Fruit fly (Drosophila melanogaster) whole organism, wandering third instar larva: ENCODE results near the gene PolG1.
A peak's percentile ranks its signal among the peaks of the same experiment; 100 is the strongest.

Experiments used
- Abd-B ChIP-seq: fragments of >200 bp; optimal IDR thresholded peaks from 2 replicates; lab custom pipeline; 2017; ENCODE audit warnings: missing biosample characterization, missing genetic modification characterization
- Dfd ChIP-seq: fragments of >200 bp; optimal IDR thresholded peaks from 2 replicates; lab custom pipeline; 2017; ENCODE audit warnings: missing biosample characterization, missing genetic modification characterization
- Hr78 ChIP-seq: fragments of >200 bp; optimal IDR thresholded peaks from 2 replicates; lab custom pipeline; 2017; ENCODE audit warnings: missing biosample characterization, missing genetic modification characterization
- Myc ChIP-seq: fragments of >200 bp; optimal IDR thresholded peaks from 2 replicates; lab custom pipeline; 2017
- N ChIP-seq: fragments of >200 bp; optimal IDR thresholded peaks from 2 replicates; lab custom pipeline; 2018; ENCODE audit warnings: missing biosample characterization, missing external identifiers, missing genetic modification characterization
- OdsH ChIP-seq: fragments of 200-800 bp; sonication (Bioruptor generic); optimal IDR thresholded peaks from 2 replicates; lab custom pipeline; 2016; ENCODE audit warnings: missing biosample characterization, mild to moderate bottlenecking, missing genetic modification characterization
- Sp1 ChIP-seq: fragments of 200-800 bp; sonication (Bioruptor generic); optimal IDR thresholded peaks from 3 replicates; lab custom pipeline; 2019; ENCODE audit warnings: missing biosample characterization, mild to moderate bottlenecking, missing genetic modification characterization, moderate library complexity
- ey ChIP-seq: fragments of 200-800 bp; sonication (Bioruptor generic); optimal IDR thresholded peaks from 2 replicates; lab custom pipeline; 2016; ENCODE audit warnings: missing biosample characterization, missing genetic modification characterization
- fru ChIP-seq: fragments of 200-800 bp; sonication (Bioruptor generic); optimal IDR thresholded peaks from 3 replicates; lab custom pipeline; 2016; ENCODE audit warnings: missing biosample characterization, mild to moderate bottlenecking, missing genetic modification characterization
- pan ChIP-seq: fragments of >200 bp; optimal IDR thresholded peaks from 2 replicates; lab custom pipeline; 2017
- psq ChIP-seq: fragments of 200-800 bp; sonication (Bioruptor generic); optimal IDR thresholded peaks from 3 replicates; lab custom pipeline; 2017; ENCODE audit warnings: missing biosample characterization, mild to moderate bottlenecking, missing genetic modification characterization, moderate library complexity
- sage ChIP-seq: fragments of 200-800 bp; sonication (Bioruptor generic); optimal IDR thresholded peaks from 2 replicates; lab custom pipeline; 2016; ENCODE audit warnings: missing biosample characterization, mild to moderate bottlenecking, missing genetic modification characterization
- sv ChIP-seq: fragments of 200-800 bp; sonication (Bioruptor generic); optimal IDR thresholded peaks from 3 replicates; lab custom pipeline; 2016; ENCODE audit warnings: missing biosample characterization, missing genetic modification characterization
- usp ChIP-seq: fragments of >200 bp; optimal IDR thresholded peaks from 2 replicates; lab custom pipeline; 2017; ENCODE audit warnings: missing biosample characterization, missing genetic modification characterization

dm6 chr2L:13835002-13835910, 7.7 kb upstream of the PolG1 start, which contains the start of the genes mRpS23 and CenG1A:
- peak; percentile 6 for TF ChIP-seq Myc (lab: Kevin White, UChicago)
- no peak for TF ChIP-seq N
- no peak for TF ChIP-seq pan (lab: Kevin White, UChicago)
- TF ChIP-seq ey (GFP tag; lab: Kevin White, UChicago): peak; percentile 100
- peak; percentile 100 for TF ChIP-seq fru (GFP tag; lab: Kevin White, UChicago)
- TF ChIP-seq usp (GFP tag; lab: Kevin White, UChicago): no peak
- TF ChIP-seq OdsH (GFP tag; lab: Kevin White, UChicago): peak; percentile 100
- no peak for TF ChIP-seq Abd-B (GFP tag; lab: Kevin White, UChicago)
- TF ChIP-seq Hr78 (GFP tag; lab: Kevin White, UChicago): no peak
- TF ChIP-seq sage (GFP tag; lab: Kevin White, UChicago): peak; percentile 99
- peak; percentile 99 for TF ChIP-seq psq
- no peak for TF ChIP-seq Dfd (GFP tag; lab: Kevin White, UChicago)
- peak; percentile 100 for TF ChIP-seq sv
- peak; percentile 100 for TF ChIP-seq Sp1 (GFP tag; lab: Kevin White, UChicago)
